Fruit fly (Drosophila melanogaster) whole organism, pupa: ENCODE results near the gene Sirt4.
A peak's percentile ranks its signal among the peaks of the same experiment; 100 is the strongest.

ENCODE experiments used
- CG10348 ChIP-seq: fragments of 200-800 bp; sonication (Bioruptor generic); IDR thresholded peaks from 2 replicates; pipeline ENCODE4 v1.3.6; 2022; ENCODE audit warnings: missing biosample characterization, missing genetic modification characterization
- CG12605 ChIP-seq: fragments of 200-800 bp; sonication (Bioruptor generic); IDR thresholded peaks from 2 replicates; pipeline ENCODE4 v1.3.6; 2022; ENCODE audit warnings: missing biosample characterization, missing genetic modification characterization
- CG13204 ChIP-seq: fragments of 200-800 bp; sonication (Bioruptor generic); optimal IDR thresholded peaks from 2 replicates; lab custom pipeline; 2018; ENCODE audit warnings: missing biosample characterization, mild to moderate bottlenecking, missing genetic modification characterization, moderate library complexity
- CG14655 ChIP-seq: fragments of 200-800 bp; sonication (Bioruptor generic); optimal IDR thresholded peaks from 3 replicates; lab custom pipeline; 2017; ENCODE audit warnings: mild to moderate bottlenecking, missing biosample characterization, missing genetic modification reagents, missing genetic modification characterization
- CG15710 ChIP-seq: fragments of 200-800 bp; sonication (Bioruptor generic); optimal IDR thresholded peaks from 2 replicates; lab custom pipeline; 2018; ENCODE audit warnings: missing biosample characterization, mild to moderate bottlenecking, missing genetic modification characterization, moderate library complexity
- CG17806 ChIP-seq: fragments of 200-800 bp; sonication (Bioruptor generic); optimal IDR thresholded peaks from 2 replicates; lab custom pipeline; 2018; ENCODE audit warnings: missing biosample characterization, mild to moderate bottlenecking, missing genetic modification characterization, moderate library complexity
- CG32121 ChIP-seq: fragments of 200-800 bp; sonication (Bioruptor generic); IDR thresholded peaks from 2 replicates; pipeline ENCODE4 v1.3.6; 2022; ENCODE audit warnings: missing biosample characterization, missing genetic modification characterization
- CG34367 ChIP-seq: fragments of 200-800 bp; sonication (Bioruptor generic); optimal IDR thresholded peaks from 2 replicates; lab custom pipeline; 2018; ENCODE audit warnings: missing biosample characterization, mild to moderate bottlenecking, missing genetic modification characterization
- CG4496 ChIP-seq: fragments of 200-800 bp; sonication (Bioruptor generic); IDR thresholded peaks from 3 replicates; pipeline ENCODE4 v1.3.6; 2022; ENCODE audit warnings: missing biosample characterization, missing genetic modification characterization
- CG8159 ChIP-seq: fragments of 200-800 bp; sonication (Bioruptor generic); optimal IDR thresholded peaks from 3 replicates; lab custom pipeline; 2018; ENCODE audit warnings: missing biosample characterization, mild to moderate bottlenecking, missing genetic modification characterization, moderate library complexity
- CG8301 ChIP-seq: fragments of 200-800 bp; sonication (Bioruptor generic); optimal IDR thresholded peaks from 2 replicates; lab custom pipeline; 2018; ENCODE audit warnings: missing biosample characterization, mild to moderate bottlenecking, missing genetic modification characterization
- CG9948 ChIP-seq: fragments of 200-800 bp; sonication (Bioruptor generic); optimal IDR thresholded peaks from 2 replicates; lab custom pipeline; 2018; ENCODE audit warnings: missing biosample characterization, mild to moderate bottlenecking, missing genetic modification characterization, moderate library complexity
- D1 ChIP-seq: fragments of 200-800 bp; sonication (Bioruptor generic); optimal IDR thresholded peaks from 2 replicates; lab custom pipeline; 2018; ENCODE audit warnings: missing biosample characterization, mild to moderate bottlenecking, missing genetic modification characterization, moderate library complexity
- EcR ChIP-seq: fragments of 200-800 bp; sonication (Bioruptor generic); optimal IDR thresholded peaks from 3 replicates; lab custom pipeline; 2019; ENCODE audit warnings: missing biosample characterization, missing genetic modification characterization, mild to moderate bottlenecking, moderate library complexity, missing genetic modification reagents
- Ets98B ChIP-seq: fragments of 200-800 bp; sonication (Bioruptor generic); IDR thresholded peaks from 2 replicates; pipeline ENCODE4 v1.3.6; 2022; ENCODE audit warnings: missing biosample characterization, missing genetic modification characterization
- Pif1A ChIP-seq: fragments of 200-800 bp; sonication (Bioruptor generic); optimal IDR thresholded peaks from 3 replicates; lab custom pipeline; 2016; ENCODE audit warnings: missing biosample characterization, missing genetic modification characterization
- Pif1B ChIP-seq: fragments of 200-800 bp; sonication (Bioruptor generic); optimal IDR thresholded peaks from 3 replicates; lab custom pipeline; 2016; ENCODE audit warnings: missing biosample characterization, missing genetic modification characterization
- Snoo ChIP-seq: fragments of 200-800 bp; sonication (Bioruptor generic); optimal IDR thresholded peaks from 3 replicates; lab custom pipeline; 2017; ENCODE audit warnings: missing biosample characterization, mild to moderate bottlenecking, missing genetic modification characterization, inconsistent platforms
- fd96Ca ChIP-seq: fragments of 200-800 bp; sonication (Bioruptor generic); IDR thresholded peaks from 3 replicates; pipeline ENCODE4 v1.3.6; 2022; ENCODE audit warnings: missing biosample characterization, missing genetic modification characterization
- gl ChIP-seq: fragments of 200-800 bp; sonication (Bioruptor generic); optimal IDR thresholded peaks from 2 replicates; lab custom pipeline; 2018; ENCODE audit warnings: missing biosample characterization, mild to moderate bottlenecking, missing genetic modification characterization
- rn ChIP-seq: fragments of 200-800 bp; sonication (Bioruptor generic); IDR thresholded peaks from 2 replicates; pipeline ENCODE4 v1.3.6; 2022; ENCODE audit warnings: missing biosample characterization, missing genetic modification characterization

Sirt4 gene

dm6 chrX:5679079-5679932 lies 13.6 kb upstream of the Sirt4 start:
- no peak for TF ChIP-seq CG14655 (GFP tag; lab: Kevin White, UChicago)
- TF ChIP-seq Pif1A (GFP tag; lab: Kevin White, UChicago), result no peak
- peak; percentile 72 for TF ChIP-seq CG8159 (tag; lab: Kevin White, UChicago)
- peak; percentile 81 for TF ChIP-seq Snoo (tag; lab: Kevin White, UChicago)
- TF ChIP-seq D1 (tag; lab: Kevin White, UChicago), result no peak
- peak; percentile 50 for TF ChIP-seq CG15710 (tag; lab: Kevin White, UChicago)
- 0 out of 2 replicates have a peak, but pooled peaks have one; percentile 4 for TF ChIP-seq rn (GFP tag; lab: Robert Waterston, UW)
- 0 out of 3 replicates have a peak, but pooled peaks have one; percentile 50 for TF ChIP-seq CG4496
- peak; percentile 33 for TF ChIP-seq Pif1B
- TF ChIP-seq CG10348 (GFP tag; lab: Robert Waterston, UW), result no peak
- no peak for TF ChIP-seq fd96Ca (GFP tag; lab: Robert Waterston, UW)
- TF ChIP-seq EcR, result no peak
- peak; percentile 12 for TF ChIP-seq CG13204 (GFP tag; lab: Kevin White, UChicago)
- no peak for TF ChIP-seq gl (tag; lab: Kevin White, UChicago)
- TF ChIP-seq CG9948 (tag; lab: Kevin White, UChicago), result peak; percentile 64
- TF ChIP-seq CG34367 (tag; lab: Kevin White, UChicago), result peak; percentile 50
- TF ChIP-seq CG8301, result peak; percentile 38
- TF ChIP-seq CG17806 (tag; lab: Kevin White, UChicago), result peak; percentile 65
- no peak for TF ChIP-seq CG12605 (GFP tag; lab: Robert Waterston, UW)
- TF ChIP-seq CG32121 (GFP tag; lab: Robert Waterston, UW), result peak; percentile 12; the same call in 1 of the 2 replicates
- peak; percentile 29; the same call in 1 of the 2 replicates for TF ChIP-seq Ets98B (GFP tag; lab: Robert Waterston, UW)

- TF ChIP-seq CG9948 (tag; lab: Kevin White, UChicago) (no peak), CG8301 (no peak), CG10348 (GFP tag; lab: Robert Waterston, UW) (no peak), CG4496 (no peak), CG13204 (GFP tag; lab: Kevin White, UChicago) (no peak), CG14655 (GFP tag; lab: Kevin White, UChicago) (no peak), gl (tag; lab: Kevin White, UChicago) (no peak), Pif1A (GFP tag; lab: Kevin White, UChicago) (no peak), Pif1B (no peak), Ets98B (GFP tag; lab: Robert Waterston, UW) (no peak), CG32121 (GFP tag; lab: Robert Waterston, UW) (no peak), CG8159 (tag; lab: Kevin White, UChicago) (no peak), CG15710 (tag; lab: Kevin White, UChicago) (no peak), CG12605 (GFP tag; lab: Robert Waterston, UW) (no peak)
Observed at dm6 chrX:5678178-5678470, 12.4 kb upstream of the Sirt4 start.

- TF ChIP-seq CG34367 (tag; lab: Kevin White, UChicago) (no peak), CG13204 (GFP tag; lab: Kevin White, UChicago) (peak; percentile 16), Snoo (tag; lab: Kevin White, UChicago) (peak; percentile 16), Pif1A (GFP tag; lab: Kevin White, UChicago) (peak; percentile 36), CG8301 (no peak), CG4496 (0 out of 3 replicates have a peak, but pooled peaks have one; percentile 28), D1 (tag; lab: Kevin White, UChicago) (no peak), Pif1B (peak; percentile 40), CG32121 (GFP tag; lab: Robert Waterston, UW) (no peak), gl (tag; lab: Kevin White, UChicago) (peak; percentile 48)
Observed at dm6 chrX:5677400-5678177, 11.8 kb upstream of the Sirt4 start.

- TF ChIP-seq CG14655 (GFP tag; lab: Kevin White, UChicago) (no peak), CG4496 (no peak), CG10348 (GFP tag; lab: Robert Waterston, UW) (no peak), CG34367 (tag; lab: Kevin White, UChicago) (no peak), CG9948 (tag; lab: Kevin White, UChicago) (no peak), fd96Ca (GFP tag; lab: Robert Waterston, UW) (no peak), D1 (tag; lab: Kevin White, UChicago) (no peak), CG13204 (GFP tag; lab: Kevin White, UChicago) (no peak), Snoo (tag; lab: Kevin White, UChicago) (no peak), CG12605 (GFP tag; lab: Robert Waterston, UW) (no peak), Pif1B (no peak), Ets98B (GFP tag; lab: Robert Waterston, UW) (no peak), CG15710 (tag; lab: Kevin White, UChicago) (no peak), gl (tag; lab: Kevin White, UChicago) (no peak), CG32121 (GFP tag; lab: Robert Waterston, UW) (no peak), Pif1A (GFP tag; lab: Kevin White, UChicago) (no peak), CG8159 (tag; lab: Kevin White, UChicago) (no peak), CG17806 (tag; lab: Kevin White, UChicago) (no peak), CG8301 (no peak), rn (GFP tag; lab: Robert Waterston, UW) (no peak)
Observed at dm6 chrX:5676855-5677254, 11.1 kb upstream of the Sirt4 start.
